Worm (Caenorhabditis elegans): ENCODE measurements around the gene oac-32.

ce11 chrV:1540249-1540648, 5.3 kb downstream of the oac-32 start:
- TF ChIP-seq sox-4 (tag; optimal IDR thresholded peaks at IDR 0.05) (no peak), zip-4 (GFP tag; optimal IDR thresholded peaks at IDR 0.05) (no peak), alr-1 (tag; optimal IDR thresholded peaks at IDR 0.05; ENCODE audit: borderline replicate concordance) (no peak), tbx-2 (tag; optimal IDR thresholded peaks at IDR 0.05) (no peak), nhr-12 (tag; optimal IDR thresholded peaks at IDR 0.05) (no peak), nhr-47 (tag; optimal IDR thresholded peaks at IDR 0.05) (no peak), nhr-76 (tag; optimal IDR thresholded peaks at IDR 0.05) (no peak), swsn-7 (tag; optimal IDR thresholded peaks at IDR 0.05) (no peak), sptf-1 (tag; optimal IDR thresholded peaks at IDR 0.05) (no peak), mef-2 (tag; optimal IDR thresholded peaks at IDR 0.05) (no peak), nhr-237 (tag; optimal IDR thresholded peaks at IDR 0.05) (no peak), aly-2 (tag; optimal IDR thresholded peaks at IDR 0.05) (no peak), ceh-82 (tag; optimal IDR thresholded peaks at IDR 0.05) (no peak)

Measured in whole organism, L1 larva.